Fruit fly (Drosophila melanogaster): Measurements from ENCODE around the gene CG4496.
A peak's percentile ranks its signal among the peaks of the same experiment; 100 is the strongest.

CG4496 gene

dm6 chr2L:7145881-7146280, 43.9 kb downstream of the CG4496 start:
- peak; percentile 39 for TF ChIP-seq gem (tag; optimal IDR thresholded peaks at IDR 0.05)
- peak; percentile 10 for TF ChIP-seq CG11504 (tag; optimal IDR thresholded peaks at IDR 0.05)
- TF ChIP-seq row (GFP tag; IDR thresholded peaks at IDR 0.05): peak; percentile 43; the same call in 2 of the 3 replicates
- TF ChIP-seq CG9437 (GFP tag; optimal IDR thresholded peaks at IDR 0.05): no peak
- TF ChIP-seq Hr51 (GFP tag; optimal IDR thresholded peaks at IDR 0.05): peak in 1 of 2 experiments; percentile 13
- peak; percentile 15 for TF ChIP-seq nom (GFP tag; optimal IDR thresholded peaks at IDR 0.05)
- peak; percentile 59 for TF ChIP-seq D19A (tag; optimal IDR thresholded peaks at IDR 0.05)
- TF ChIP-seq CG2120 (GFP tag; optimal IDR thresholded peaks at IDR 0.05): no peak
- no peak for TF ChIP-seq CG33557 (GFP tag; optimal IDR thresholded peaks at IDR 0.05)
- TF ChIP-seq Ptx1 (GFP tag; IDR thresholded peaks at IDR 0.05): 0 out of 2 replicates have a peak, but pooled peaks have one; percentile 17
- TF ChIP-seq bsh (GFP tag; optimal IDR thresholded peaks at IDR 0.05): peak in 1 of 2 experiments; percentile 72
- TF ChIP-seq Drgx (GFP tag; IDR thresholded peaks at IDR 0.05): peak; percentile 86

dm6 chr2L:7144061-7144460, 45.7 kb downstream of the CG4496 start:
- TF ChIP-seq hb (GFP tag; IDR thresholded peaks at IDR 0.05; ENCODE audit: partially characterized antibody) (no peak), D19A (tag; optimal IDR thresholded peaks at IDR 0.05) (no peak), CG31365 (tag; optimal IDR thresholded peaks at IDR 0.05) (no peak), scrt (GFP tag; optimal IDR thresholded peaks at IDR 0.05) (no peak), gfzf (GFP tag; optimal IDR thresholded peaks at IDR 0.05) (no peak), gsb-n (tag; optimal IDR thresholded peaks at IDR 0.05) (no peak), seq (GFP tag; IDR thresholded peaks at IDR 0.05) (0 out of 2 replicates have a peak, but pooled peaks have one; percentile 13), CG12071 (GFP tag; optimal IDR thresholded peaks at IDR 0.05) (no peak), CHES-1-like (GFP tag; optimal IDR thresholded peaks at IDR 0.05) (no peak), phol (tag; optimal IDR thresholded peaks at IDR 0.05) (peak; percentile 35), dmrt11E (tag; optimal IDR thresholded peaks at IDR 0.05) (peak; percentile 47), Rfx (GFP tag; IDR thresholded peaks at IDR 0.05) (no peak), Drgx (GFP tag; IDR thresholded peaks at IDR 0.05) (peak; percentile 40; the same call in 1 of the 2 replicates), Blimp-1 (GFP tag; optimal IDR thresholded peaks at IDR 0.05) (no peak), zen (tag; optimal IDR thresholded peaks at IDR 0.05) (peak; percentile 81), luna (GFP tag; optimal IDR thresholded peaks at IDR 0.05) (no peak), mld (GFP tag; IDR thresholded peaks at IDR 0.05; ENCODE audit: partially characterized antibody) (no peak), Deaf1 (tag; optimal IDR thresholded peaks at IDR 0.05) (no peak), CG6689 (GFP tag; IDR thresholded peaks at IDR 0.05) (no peak), gro (GFP tag; optimal IDR thresholded peaks at IDR 0.05) (no peak), fd96Cb (tag; optimal IDR thresholded peaks at IDR 0.05) (no peak), Sox100B (GFP tag; optimal IDR thresholded peaks at IDR 0.05) (no peak), crc (GFP tag; optimal IDR thresholded peaks at IDR 0.05) (no peak), Tbp (GFP tag; optimal IDR thresholded peaks at IDR 0.05) (no peak), Max (GFP tag; optimal IDR thresholded peaks at IDR 0.05) (no peak), CG2875 (GFP tag; optimal IDR thresholded peaks at IDR 0.05) (no peak), CG8944 (GFP tag; optimal IDR thresholded peaks at IDR 0.05) (no peak), Dad (GFP tag; optimal IDR thresholded peaks at IDR 0.05) (no peak), gem (tag; optimal IDR thresholded peaks at IDR 0.05) (peak; percentile 42), CG15514 (GFP tag; optimal IDR thresholded peaks at IDR 0.05) (no peak), lola (GFP tag; optimal IDR thresholded peaks at IDR 0.05) (peak in 1 of 3 experiments; percentile 12), CG16779 (GFP tag; IDR thresholded peaks at IDR 0.05) (no peak), so (GFP tag; IDR thresholded peaks at IDR 0.05) (no peak), TFAM (GFP tag; optimal IDR thresholded peaks at IDR 0.05) (no peak), CG9876 (GFP tag; optimal IDR thresholded peaks at IDR 0.05) (no peak), CG6813 (GFP tag; optimal IDR thresholded peaks at IDR 0.05) (no peak), CG30403 (GFP tag; optimal IDR thresholded peaks at IDR 0.05) (no peak), pfk (GFP tag; optimal IDR thresholded peaks at IDR 0.05) (no peak), Opbp (GFP tag; IDR thresholded peaks at IDR 0.05; ENCODE audit: partially characterized antibody) (no peak)

All from whole organism, embryonic.